Worm (Caenorhabditis elegans) whole organism, young adult: ENCODE results near the gene F56H9.6.
A peak's percentile ranks its signal among the peaks of the same experiment; 100 is the strongest.

ENCODE experiments used
- B0019.2 ChIP-seq: fragments of 200-800 bp; sonication (Bioruptor generic); conservative IDR thresholded peaks from 2 replicates; pipeline ENCODE4 v1.3.6; 2022; ENCODE audit warnings: missing genetic modification reagents, missing genetic modification characterization, missing compliant biosample characterization
- B0261.1 ChIP-seq: sonication (generic microtip); optimal IDR thresholded peaks from 2 replicates; lab custom pipeline; 2016; ENCODE audit warnings: mild to moderate bottlenecking, missing genetic modification characterization, moderate library complexity, missing compliant biosample characterization
- F22D6.2 ChIP-seq: sonication (generic microtip); optimal IDR thresholded peaks from 2 replicates; lab custom pipeline; 2016; ENCODE audit warnings: mild to moderate bottlenecking, missing genetic modification characterization, missing compliant biosample characterization
- F55B11.4 ChIP-seq: sonication (generic microtip); optimal IDR thresholded peaks from 2 replicates; lab custom pipeline; 2016; ENCODE audit warnings: missing compliant biosample characterization, missing genetic modification characterization, borderline replicate concordance; ENCODE audit not compliant: insufficient read depth
- F57A8.1 ChIP-seq: fragments of 200-800 bp; sonication (Bioruptor generic); optimal IDR thresholded peaks from 2 replicates; lab custom pipeline; 2018; ENCODE audit warnings: mild to moderate bottlenecking, missing genetic modification characterization, moderate library complexity, missing compliant biosample characterization
- F57C9.4 ChIP-seq: sonication (generic microtip); optimal IDR thresholded peaks from 2 replicates; lab custom pipeline; 2017; ENCODE audit warnings: mild to moderate bottlenecking, missing genetic modification characterization, missing compliant biosample characterization
- K11D2.4 ChIP-seq: fragments of 200-800 bp; sonication (Bioruptor generic); IDR thresholded peaks from 2 replicates; pipeline ENCODE4 v1.3.6; 2022; ENCODE audit warnings: missing genetic modification reagents, missing genetic modification characterization, missing compliant biosample characterization
- K12H6.12 ChIP-seq: fragments of 200-800 bp; sonication (Bioruptor generic); optimal IDR thresholded peaks from 2 replicates; lab custom pipeline; 2018; ENCODE audit warnings: mild to moderate bottlenecking, missing genetic modification characterization, missing compliant biosample characterization
- T26A5.8 ChIP-seq: sonication (generic microtip); optimal IDR thresholded peaks from 2 replicates; lab custom pipeline; 2016; ENCODE audit warnings: missing genetic modification characterization, missing compliant biosample characterization
- Y67H2A.10 ChIP-seq: fragments of 200-800 bp; sonication (Bioruptor generic); conservative IDR thresholded peaks from 2 replicates; pipeline ENCODE4 v1.3.6; 2022; ENCODE audit warnings: missing genetic modification reagents, missing genetic modification characterization, missing compliant biosample characterization
- bed-1 ChIP-seq: fragments of 200-800 bp; sonication (Bioruptor generic); IDR thresholded peaks from 2 replicates; pipeline ENCODE4 v1.3.6; 2022; ENCODE audit warnings: missing genetic modification reagents, missing genetic modification characterization, missing compliant biosample characterization
- bed-2 ChIP-seq: fragments of 200-800 bp; sonication (Bioruptor generic); IDR thresholded peaks from 2 replicates; pipeline ENCODE4 v1.3.6; 2022; ENCODE audit warnings: missing genetic modification reagents, missing genetic modification characterization, missing compliant biosample characterization
- cebp-2 ChIP-seq: fragments of 200-800 bp; sonication (Bioruptor generic); IDR thresholded peaks from 2 replicates; pipeline ENCODE4 v1.3.6; 2022; ENCODE audit warnings: missing genetic modification characterization, missing compliant biosample characterization
- ceh-100 ChIP-seq: fragments of 200-800 bp; sonication (Bioruptor generic); IDR thresholded peaks from 2 replicates; pipeline ENCODE4 v1.3.6; 2022; ENCODE audit warnings: missing genetic modification reagents, missing genetic modification characterization, missing compliant biosample characterization
- ceh-58 ChIP-seq: fragments of 200-800 bp; sonication (Bioruptor generic); IDR thresholded peaks from 2 replicates; pipeline ENCODE4 v1.3.6; 2022; ENCODE audit warnings: missing genetic modification characterization, missing compliant biosample characterization
- ceh-79 ChIP-seq: sonication (generic microtip); optimal IDR thresholded peaks from 2 replicates; lab custom pipeline; 2017; ENCODE audit warnings: mild to moderate bottlenecking, missing genetic modification characterization, missing compliant biosample characterization
- dpff-1 ChIP-seq: sonication (generic microtip); optimal IDR thresholded peaks from 2 replicates; lab custom pipeline; 2017; ENCODE audit warnings: mild to moderate bottlenecking, missing genetic modification characterization, missing compliant biosample characterization
- efl-1 ChIP-seq: fragments of 150-350 bp; optimal IDR thresholded peaks from 2 replicates; lab custom pipeline; 2014; ENCODE audit warnings: missing biosample characterization, missing genetic modification reagents, missing genetic modification characterization
- ekl-4 ChIP-seq: fragments of 200-800 bp; sonication (Bioruptor generic); IDR thresholded peaks from 2 replicates; pipeline ENCODE4 v1.3.6; 2022; ENCODE audit warnings: missing genetic modification reagents, missing genetic modification characterization, missing compliant biosample characterization
- hlh-26 ChIP-seq: fragments of 200-800 bp; sonication (Bioruptor generic); conservative IDR thresholded peaks from 2 replicates; pipeline ENCODE4 v1.3.6; 2022; ENCODE audit warnings: missing genetic modification reagents, missing genetic modification characterization, missing compliant biosample characterization
- lir-1 ChIP-seq: fragments of 200-800 bp; sonication (Bioruptor generic); conservative IDR thresholded peaks from 2 replicates; pipeline ENCODE4 v1.3.6; 2022; ENCODE audit warnings: missing genetic modification reagents, missing genetic modification characterization, missing compliant biosample characterization
- lsl-1 ChIP-seq: fragments of 200-800 bp; sonication (Bioruptor generic); optimal IDR thresholded peaks from 2 replicates; lab custom pipeline; 2018; ENCODE audit warnings: mild to moderate bottlenecking, missing genetic modification characterization, moderate library complexity, missing compliant biosample characterization
- madf-10 ChIP-seq: sonication (generic microtip); optimal IDR thresholded peaks from 2 replicates; lab custom pipeline; 2016; ENCODE audit warnings: mild to moderate bottlenecking, missing genetic modification characterization, missing compliant biosample characterization
- madf-6 ChIP-seq: fragments of 200-800 bp; sonication (Bioruptor generic); IDR thresholded peaks from 2 replicates; pipeline ENCODE4 v1.3.6; 2022; ENCODE audit warnings: missing genetic modification reagents, missing genetic modification characterization, missing compliant biosample characterization
- mcd-1 ChIP-seq: fragments of 200-800 bp; sonication (Bioruptor generic); IDR thresholded peaks from 2 replicates; pipeline ENCODE4 v1.3.6; 2022; ENCODE audit warnings: missing genetic modification reagents, missing genetic modification characterization, missing compliant biosample characterization
- nhr-120 ChIP-seq: fragments of 200-800 bp; sonication (Bioruptor generic); IDR thresholded peaks from 2 replicates; pipeline ENCODE4 v1.3.6; 2022; ENCODE audit warnings: missing genetic modification characterization, missing compliant biosample characterization
- pbrm-1 ChIP-seq: fragments of 200-800 bp; sonication (Bioruptor generic); IDR thresholded peaks from 2 replicates; pipeline ENCODE4 v1.3.6; 2022; ENCODE audit warnings: missing genetic modification reagents, missing genetic modification characterization, missing compliant biosample characterization
- rcor-1 ChIP-seq: fragments of 200-800 bp; sonication (Bioruptor generic); IDR thresholded peaks from 2 replicates; pipeline ENCODE4 v1.3.6; 2022; ENCODE audit warnings: missing genetic modification reagents, missing genetic modification characterization, missing compliant biosample characterization
- sdz-38 ChIP-seq: sonication (generic microtip); optimal IDR thresholded peaks from 2 replicates; lab custom pipeline; 2016; ENCODE audit warnings: missing genotype, missing genetic modification characterization, missing compliant biosample characterization
- snpc-3.4 ChIP-seq: sonication (generic microtip); optimal IDR thresholded peaks from 2 replicates; lab custom pipeline; 2017; ENCODE audit warnings: missing genetic modification characterization, mild to moderate bottlenecking, missing compliant biosample characterization, antibody characterized with exemption, moderate library complexity, missing genotype, missing genetic modification reagents
- somi-1 ChIP-seq: fragments of 200-800 bp; sonication (Bioruptor generic); optimal IDR thresholded peaks from 2 replicates; lab custom pipeline; 2018; ENCODE audit warnings: mild to moderate bottlenecking, missing genetic modification characterization, missing compliant biosample characterization
- ztf-3 ChIP-seq: fragments of 200-800 bp; sonication (Bioruptor generic); optimal IDR thresholded peaks from 2 replicates; lab custom pipeline; 2018; ENCODE audit warnings: mild to moderate bottlenecking, missing genetic modification characterization, missing compliant biosample characterization
- ztf-6 ChIP-seq: fragments of 200-800 bp; sonication (Bioruptor generic); IDR thresholded peaks from 2 replicates; pipeline ENCODE4 v1.3.6; 2022; ENCODE audit warnings: missing genetic modification reagents, missing genetic modification characterization, missing compliant biosample characterization

The F56H9.6 gene

ce11 chrV:12629743-12630142, at the start of gene F56H9.6:
Gene F56H9.6, minus strand, starts transcription at chrV:12629843.
- TF ChIP-seq nhr-120 (GFP tag; lab: Robert Waterston, UW) (0 out of 2 replicates have a peak, but pooled peaks have one; percentile 12), K12H6.12 (tag; lab: Kevin White, UChicago) (no peak)

ce11 chrV:12679292-12679691, 49.6 kb upstream of the F56H9.6 start:
- TF ChIP-seq madf-6 = no peak
- no peak for TF ChIP-seq T26A5.8 (tag; lab: Kevin White, UChicago)
- TF ChIP-seq F57A8.1 (GFP tag; lab: Kevin White, UChicago) = no peak
- no peak for TF ChIP-seq B0019.2 (GFP tag; lab: Robert Waterston, UW)
- TF ChIP-seq K12H6.12 (tag; lab: Kevin White, UChicago) = no peak
- no peak for TF ChIP-seq mcd-1 (GFP tag; lab: Robert Waterston, UW)
- no peak for TF ChIP-seq lsl-1 (GFP tag; lab: Kevin White, UChicago)
- no peak for TF ChIP-seq F55B11.4
- TF ChIP-seq Y67H2A.10 (GFP tag; lab: Robert Waterston, UW) = no peak
- no peak for TF ChIP-seq rcor-1 (GFP tag; lab: Robert Waterston, UW)
- no peak for TF ChIP-seq ekl-4
- TF ChIP-seq ceh-79 = no peak
- no peak for TF ChIP-seq ztf-6 (GFP tag; lab: Robert Waterston, UW)
- TF ChIP-seq bed-2 = no peak
- no peak for TF ChIP-seq F22D6.2 (tag; lab: Kevin White, UChicago)
- TF ChIP-seq sdz-38 (tag; lab: Kevin White, UChicago) = no peak
- TF ChIP-seq snpc-3.4 (tag; lab: Kevin White, UChicago) = no peak
- TF ChIP-seq, all 124 proteins: peak for 0

ce11 chrV:12676299-12676698, 46.7 kb upstream of the F56H9.6 start:
- no peak for TF ChIP-seq efl-1 (GFP tag; lab: Kevin White, UChicago)
- no peak for TF ChIP-seq madf-10
- TF ChIP-seq hlh-26 = no peak

DNA sequence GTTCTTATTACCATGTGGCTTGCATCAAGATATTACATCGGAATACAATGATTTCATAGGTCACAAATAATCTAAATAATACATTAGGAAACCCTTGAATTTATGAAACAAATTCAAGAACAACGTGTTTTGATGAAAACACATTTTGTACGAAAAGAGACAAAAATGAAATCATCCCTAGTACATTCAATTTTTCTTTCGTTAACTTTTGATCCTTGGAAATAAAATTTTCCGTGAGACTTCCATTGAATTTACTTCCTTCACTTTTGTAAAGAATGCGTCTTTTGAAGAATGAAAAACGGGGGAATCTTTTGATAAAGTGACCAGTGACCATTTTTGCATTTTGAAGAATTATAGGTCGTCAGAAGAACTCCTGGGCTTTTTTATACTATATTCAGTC, 44.1 kb upstream of the F56H9.6 start:
- TF ChIP-seq dpff-1 (no peak), ztf-3 (GFP tag; lab: Kevin White, UChicago) (no peak), B0261.1 (tag; lab: Kevin White, UChicago) (no peak), pbrm-1 (GFP tag; lab: Robert Waterston, UW) (no peak), ceh-100 (GFP tag; lab: Robert Waterston, UW) (no peak), ceh-58 (no peak), lir-1 (GFP tag; lab: Robert Waterston, UW) (no peak), bed-1 (GFP tag; lab: Robert Waterston, UW) (no peak), K11D2.4 (GFP tag; lab: Robert Waterston, UW) (no peak)

DNA sequence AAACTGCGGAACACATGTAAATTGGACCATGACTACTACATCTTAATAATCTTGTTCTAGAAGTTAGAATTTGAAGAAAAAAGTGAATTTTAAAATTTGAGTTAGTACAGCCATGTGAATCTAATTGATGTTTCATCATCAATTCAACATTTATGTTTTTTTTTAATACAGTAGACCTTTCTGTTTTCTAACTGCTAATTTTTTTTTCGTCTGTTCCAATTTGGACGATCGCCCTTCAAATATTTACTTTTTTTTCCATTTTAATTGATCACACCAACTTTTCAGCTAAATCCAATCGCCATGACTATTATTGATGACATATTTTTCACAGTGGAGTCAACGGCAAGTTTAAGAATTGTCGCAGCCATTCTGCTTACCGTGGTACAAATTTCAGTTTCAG, 41.0 kb upstream of the F56H9.6 start, which contains the start of gene srx-116:
Gene srx-116 (plus strand): TSS at position 301 of the 400 bp plus-strand sequence.
- no peak for TF ChIP-seq somi-1 (GFP tag; lab: Kevin White, UChicago)
- no peak for TF ChIP-seq F57C9.4 (tag; lab: Kevin White, UChicago)
- no peak for TF ChIP-seq ceh-79
- no peak for TF ChIP-seq cebp-2 (GFP tag; lab: Robert Waterston, UW)
- TF ChIP-seq, all 124 proteins: peak for 0
